Fruit fly (Drosophila melanogaster) S2 (cell line): ENCODE data around the gene CG15035.

ENCODE experiments used
- CG8478 ChIP-seq: fragments of >200 bp; optimal IDR thresholded peaks from 2 replicates; lab custom pipeline; 2018
- CTCF ChIP-seq, 2 experiments: fragments of >200 bp; optimal IDR thresholded peaks; 2 replicates each; lab custom pipeline; 2018

DNA sequence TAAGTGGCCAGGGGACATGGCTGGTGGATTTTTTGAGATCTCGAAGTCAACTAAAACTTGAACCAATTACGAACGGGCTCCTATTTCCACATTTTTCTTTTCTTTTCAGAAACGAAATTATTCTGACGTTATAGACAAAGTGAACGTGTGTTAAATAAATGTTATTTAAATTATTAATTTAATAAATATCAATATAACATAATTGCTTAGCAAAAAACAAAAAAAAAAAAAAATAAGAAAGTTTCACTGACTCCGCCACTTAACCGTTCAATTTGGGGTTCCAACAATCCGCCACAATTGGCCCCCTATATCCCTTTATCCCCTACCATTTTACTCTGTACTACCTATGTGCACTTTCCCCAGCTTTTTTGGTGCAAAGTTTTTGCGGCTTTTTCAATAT lies 20.1 kb downstream of the CG15035 start, which contains the start of gene CG42781:
- TF ChIP-seq CTCF (optimal IDR thresholded peaks at IDR 0.05; lab: Kevin White, UChicago) (no peak), CG8478 (no peak)
